Worm (Caenorhabditis elegans): ENCODE data around the gene C14C11.1.

ce11 chrV:5667337-5667736 is 3.9 kb downstream of the C14C11.1 start:
- TF ChIP-seq dpl-1 (GFP tag; optimal IDR thresholded peaks at IDR 0.05) = no peak
- TF ChIP-seq unc-130 (GFP tag; optimal IDR thresholded peaks at IDR 0.05) = peak; percentile 43
- peak; percentile 29 for TF ChIP-seq dmd-6 (GFP tag; IDR thresholded peaks at IDR 0.05)
- no peak for TF ChIP-seq F10B5.3 (tag; optimal IDR thresholded peaks at IDR 0.05)

All from whole organism, L4 larva.